Worm (Caenorhabditis elegans): Measurements from ENCODE around the gene jmjd-2.

- TF ChIP-seq pqm-1 (tag; optimal IDR thresholded peaks at IDR 0.05) (no peak), zag-1 (tag; optimal IDR thresholded peaks at IDR 0.05) (no peak), mdt-29 (GFP tag; IDR thresholded peaks at IDR 0.05) (no peak), ZK337.2 (GFP tag; IDR thresholded peaks at IDR 0.05) (no peak), fkh-10 (GFP tag; optimal IDR thresholded peaks at IDR 0.05) (no peak), fos-1 (tag; optimal IDR thresholded peaks at IDR 0.05) (no peak), hif-1 (tag; optimal IDR thresholded peaks at IDR 0.05) (no peak), set-16 (GFP tag; IDR thresholded peaks at IDR 0.05) (no peak), ztf-11 (tag; optimal IDR thresholded peaks at IDR 0.05) (no peak)
These were observed 12.5 kb downstream of the jmjd-2 start for ce11 chrII:14230938-14231337.
